Fruit fly (Drosophila melanogaster): ENCODE results near the gene CG46311.

dm6 chrX:13632606-13633005 is 69.0 kb downstream of the CG46311 start:
- TF ChIP-seq CTCF (optimal IDR thresholded peaks at IDR 0.05): no peak
- TF ChIP-seq CG8478 (optimal IDR thresholded peaks at IDR 0.05): no peak

Measured in S2 (cell line).